Worm (Caenorhabditis elegans): ENCODE data around the gene atad-3.

DNA sequence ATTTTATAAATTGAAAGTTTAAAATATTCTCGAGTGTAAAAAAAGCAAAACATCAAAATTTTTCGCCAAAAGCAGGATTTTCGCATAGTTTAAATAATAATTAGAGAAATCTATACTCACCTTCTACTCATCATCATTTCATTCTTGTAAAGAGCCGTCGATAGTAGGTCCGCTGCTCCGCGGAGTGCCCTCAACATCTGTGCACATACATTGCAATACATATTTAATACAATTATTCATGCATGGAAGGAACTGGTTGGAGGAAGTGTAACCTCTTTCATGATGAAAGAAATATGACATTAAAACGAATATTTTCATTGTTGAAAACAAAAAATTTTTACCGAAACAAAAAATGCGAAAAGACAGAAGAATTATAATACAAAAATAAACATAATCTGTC lies 6.5 kb upstream of the atad-3 start, which contains the start of gene mrps-14:
- TF ChIP-seq tbx-2 (tag; optimal IDR thresholded peaks at IDR 0.05) = no peak
- no peak for TF ChIP-seq fkh-10 (GFP tag; optimal IDR thresholded peaks at IDR 0.05)
- TF ChIP-seq elt-2 (tag; optimal IDR thresholded peaks at IDR 0.05) = no peak
- TF ChIP-seq hlh-30 (tag; optimal IDR thresholded peaks at IDR 0.05; ENCODE audit: insufficient read depth) = no peak
- no peak for TF ChIP-seq C38D4.7 (GFP tag; optimal IDR thresholded peaks at IDR 0.05)
- TF ChIP-seq K09A11.1 (tag; optimal IDR thresholded peaks at IDR 0.05; ENCODE audit: insufficient read depth) = no peak
- no peak for TF ChIP-seq pag-3 (tag; optimal IDR thresholded peaks at IDR 0.05; ENCODE audit: borderline replicate concordance)
- no peak for TF ChIP-seq pqm-1 (tag; optimal IDR thresholded peaks at IDR 0.05)
- TF ChIP-seq ztf-16 (tag; optimal IDR thresholded peaks at IDR 0.05) = no peak
- TF ChIP-seq ceh-18 (tag; optimal IDR thresholded peaks at IDR 0.05) = no peak
- TF ChIP-seq ama-1 (optimal IDR thresholded peaks at IDR 0.05) = no peak
